Fruit fly (Drosophila melanogaster): ENCODE results near the gene wac.

The wac gene

dm6 chr3L:262724-263177 lies 4.8 kb downstream of the wac start (continued):
- TF ChIP-seq CG4404 (GFP tag; IDR thresholded peaks at IDR 0.05) (no peak), kni (GFP tag; optimal IDR thresholded peaks at IDR 0.05) (peak; percentile 1), CG11696 (GFP tag; IDR thresholded peaks at IDR 0.05) (no peak), CG6654 (GFP tag; optimal IDR thresholded peaks at IDR 0.05) (no peak), CG3407 (GFP tag; optimal IDR thresholded peaks at IDR 0.05) (no peak), cas (GFP tag; IDR thresholded peaks at IDR 0.05) (no peak), Optix (GFP tag; IDR thresholded peaks at IDR 0.05) (no peak), ind (GFP tag; optimal IDR thresholded peaks at IDR 0.05) (no peak), sug (tag; optimal IDR thresholded peaks at IDR 0.05) (peak; percentile 93), bcd (GFP tag; optimal IDR thresholded peaks at IDR 0.05) (no peak), Atf-2 (GFP tag; optimal IDR thresholded peaks at IDR 0.05) (no peak), lab (GFP tag; optimal IDR thresholded peaks at IDR 0.05) (no peak), gfzf (GFP tag; optimal IDR thresholded peaks at IDR 0.05) (no peak), CG11504 (tag; optimal IDR thresholded peaks at IDR 0.05) (no peak), sqz (GFP tag; optimal IDR thresholded peaks at IDR 0.05) (no peak), CG6272 (GFP tag; IDR thresholded peaks at IDR 0.05) (no peak), CG2120 (GFP tag; optimal IDR thresholded peaks at IDR 0.05) (no peak), stwl (tag; optimal IDR thresholded peaks at IDR 0.05) (peak; percentile 25), CG8290 (GFP tag; optimal IDR thresholded peaks at IDR 0.05) (no peak), CG8290 (tag; optimal IDR thresholded peaks at IDR 0.05) (peak in 1 of 2 experiments; percentile 51), TFAM (GFP tag; optimal IDR thresholded peaks at IDR 0.05) (no peak), cad (GFP tag; optimal IDR thresholded peaks at IDR 0.05) (no peak), CG12071 (GFP tag; optimal IDR thresholded peaks at IDR 0.05) (no peak), CG14667 (GFP tag; IDR thresholded peaks at IDR 0.05) (no peak), CG3847 (GFP tag; IDR thresholded peaks at IDR 0.05) (no peak), CG8359 (GFP tag; optimal IDR thresholded peaks at IDR 0.05; ENCODE audit: borderline replicate concordance) (no peak), CG7839 (tag; optimal IDR thresholded peaks at IDR 0.05) (no peak), fd96Cb (tag; optimal IDR thresholded peaks at IDR 0.05) (no peak), Doc2 (GFP tag; IDR thresholded peaks at IDR 0.05) (no peak), zen2 (GFP tag; IDR thresholded peaks at IDR 0.05; ENCODE audit: partially characterized antibody) (peak; percentile 84), CG2875 (GFP tag; optimal IDR thresholded peaks at IDR 0.05) (no peak), CG8765 (GFP tag; IDR thresholded peaks at IDR 0.05) (no peak), CG9215 (GFP tag; IDR thresholded peaks at IDR 0.05) (no peak), Max (GFP tag; optimal IDR thresholded peaks at IDR 0.05) (peak; percentile 85), lola (GFP tag; optimal IDR thresholded peaks at IDR 0.05) (no peak), Dfd (GFP tag; optimal IDR thresholded peaks at IDR 0.05) (no peak), vvl (GFP tag; IDR thresholded peaks at IDR 0.05) (0 out of 2 replicates have a peak, but pooled peaks have one; percentile 17), CG3065 (GFP tag; optimal IDR thresholded peaks at IDR 0.05) (no peak), az2 (GFP tag; optimal IDR thresholded peaks at IDR 0.05) (no peak), Sry-β (GFP tag; optimal IDR thresholded peaks at IDR 0.05) (no peak), crc (GFP tag; optimal IDR thresholded peaks at IDR 0.05) (no peak), pita (GFP tag; optimal IDR thresholded peaks at IDR 0.05) (no peak), CG8924 (tag; optimal IDR thresholded peaks at IDR 0.05) (no peak), nerfin-2 (GFP tag; IDR thresholded peaks at IDR 0.05; ENCODE audit: partially characterized antibody) (peak; percentile 75), Six4 (GFP tag; optimal IDR thresholded peaks at IDR 0.05) (no peak), CG7963 (GFP tag; IDR thresholded peaks at IDR 0.05; ENCODE audit: partially characterized antibody) (peak; percentile 66; the same call in 2 of the 3 replicates), ara (GFP tag; IDR thresholded peaks at IDR 0.05) (no peak), CG30403 (GFP tag; optimal IDR thresholded peaks at IDR 0.05) (no peak), gt (GFP tag; IDR thresholded peaks at IDR 0.05) (no peak), D (optimal IDR thresholded peaks at IDR 0.05) (no peak), D (GFP tag; optimal IDR thresholded peaks at IDR 0.05) (no peak), ase (GFP tag; IDR thresholded peaks at IDR 0.05) (no peak)

Data from whole organism, embryonic.